Worm (Caenorhabditis elegans) whole organism, late embryonic: ENCODE measurements around the gene C06A6.4.

ENCODE experiments used
- eyg-1 ChIP-seq: sonication (generic microtip); optimal IDR thresholded peaks from 2 replicates; lab custom pipeline; 2016; ENCODE audit warnings: missing genotype, missing genetic modification characterization, missing compliant biosample characterization
- hlh-15 ChIP-seq: sonication (generic microtip); optimal IDR thresholded peaks from 2 replicates; lab custom pipeline; 2016; ENCODE audit warnings: missing genetic modification characterization, missing compliant biosample characterization
- nhr-11 ChIP-seq: fragments of 150-350 bp; optimal IDR thresholded peaks from 2 replicates; lab custom pipeline; 2014; ENCODE audit warnings: missing biosample characterization, missing genetic modification characterization
- rnt-1 ChIP-seq: sonication (generic microtip); optimal IDR thresholded peaks from 2 replicates; lab custom pipeline; 2016; ENCODE audit warnings: missing genetic modification characterization, missing compliant biosample characterization
- unc-55 ChIP-seq: sonication (generic microtip); optimal IDR thresholded peaks from 2 replicates; lab custom pipeline; 2017; ENCODE audit warnings: missing biosample characterization, missing genetic modification reagents, missing genetic modification characterization

ce11 chrIV:7830151-7830550 lies 1.1 kb upstream of the C06A6.4 start, which contains the start of gene mvb-12:
- TF ChIP-seq eyg-1 (tag; lab: Kevin White, UChicago) (no peak), unc-55 (GFP tag; lab: Kevin White, UChicago) (no peak), nhr-11 (no peak), hlh-15 (tag; lab: Kevin White, UChicago) (no peak), rnt-1 (tag; lab: Kevin White, UChicago) (no peak)
